Fruit fly (Drosophila melanogaster) whole organism, adult: ENCODE data around the gene Mlc-c.

ENCODE experiments used
- CG11617 ChIP-seq: fragments of 200-800 bp; sonication (Bioruptor generic); optimal IDR thresholded peaks from 2 replicates; lab custom pipeline; 2017; ENCODE audit warnings: mild to moderate bottlenecking, missing biosample characterization, missing genetic modification reagents, missing genetic modification characterization
- CG1620 ChIP-seq: fragments of 200-800 bp; sonication (Bioruptor generic); optimal IDR thresholded peaks from 2 replicates; lab custom pipeline; 2016; ENCODE audit warnings: missing biosample characterization, missing genetic modification characterization
- Clk ChIP-seq: fragments of 200-800 bp; sonication (Bioruptor generic); optimal IDR thresholded peaks from 2 replicates; lab custom pipeline; 2017; ENCODE audit warnings: missing biosample characterization, missing genetic modification characterization
- Crg-1 ChIP-seq: fragments of 200-800 bp; sonication (Bioruptor generic); optimal IDR thresholded peaks from 2 replicates; lab custom pipeline; 2016; ENCODE audit warnings: missing biosample characterization, missing genetic modification characterization
- Hr96 ChIP-seq: fragments of 200-800 bp; sonication (Bioruptor generic); optimal IDR thresholded peaks from 2 replicates; lab custom pipeline; 2016; ENCODE audit warnings: missing biosample characterization, missing genetic modification characterization
- bab1 ChIP-seq: fragments of 200-800 bp; sonication (Bioruptor generic); optimal IDR thresholded peaks from 3 replicates; lab custom pipeline; 2019; ENCODE audit warnings: missing biosample characterization, mild to moderate bottlenecking, missing genetic modification characterization, moderate library complexity
- cic ChIP-seq: fragments of 200-800 bp; sonication (Bioruptor generic); optimal IDR thresholded peaks from 2 replicates; lab custom pipeline; 2017; ENCODE audit warnings: missing biosample characterization, mild to moderate bottlenecking, missing genetic modification characterization, moderate library complexity
- kay ChIP-seq: fragments of 200-800 bp; sonication (Bioruptor generic); peaks from one replicate; lab custom pipeline; 2016; ENCODE audit warnings: missing biosample characterization, missing genetic modification characterization, borderline replicate concordance
- ovo ChIP-seq: fragments of 200-800 bp; sonication (Bioruptor generic); optimal IDR thresholded peaks from 2 replicates; lab custom pipeline; 2016; ENCODE audit warnings: missing biosample characterization, missing genetic modification characterization
- pad ChIP-seq: fragments of 200-800 bp; sonication (Bioruptor generic); optimal IDR thresholded peaks from 3 replicates; lab custom pipeline; 2017; ENCODE audit warnings: missing biosample characterization, missing genetic modification characterization, mild to moderate bottlenecking, moderate library complexity, missing genetic modification reagents
- tj ChIP-seq: fragments of 200-800 bp; sonication (Bioruptor generic); optimal IDR thresholded peaks from 3 replicates; lab custom pipeline; 2017; ENCODE audit warnings: missing biosample characterization, mild to moderate bottlenecking, missing genetic modification characterization, moderate library complexity
- toe ChIP-seq: fragments of 200-800 bp; sonication (Bioruptor generic); optimal IDR thresholded peaks from 2 replicates; lab custom pipeline; 2016; ENCODE audit warnings: missing biosample characterization, missing genetic modification characterization

- TF ChIP-seq Crg-1 (GFP tag; lab: Kevin White, UChicago) (peak; percentile 1), bab1 (peak; percentile 16), ovo (peak; percentile 23), tj (GFP tag; lab: Kevin White, UChicago) (no peak), Hr96 (no peak), CG11617 (GFP tag; lab: Kevin White, UChicago) (no peak), kay (no peak), toe (GFP tag; lab: Kevin White, UChicago) (peak; percentile 63), cic (GFP tag; lab: Kevin White, UChicago) (no peak), pad (GFP tag; lab: Kevin White, UChicago) (no peak), Clk (GFP tag; lab: Kevin White, UChicago) (no peak), CG1620 (GFP tag; lab: Kevin White, UChicago) (peak; percentile 60)
These were observed 49.2 kb upstream of the Mlc-c start, which contains the start of gene Rab18 for dm6 chrX:5671537-5672029.
